Worm (Caenorhabditis elegans) whole organism, L3 larva: Measurements from ENCODE around the gene F14E5.8.

Experiments used
- ama-1 ChIP-seq: fragments of 150-350 bp; optimal IDR thresholded peaks from 2 replicates; lab custom pipeline; 2018
- ceh-16 ChIP-seq: sonication (generic microtip); optimal IDR thresholded peaks from 2 replicates; lab custom pipeline; 2017; ENCODE audit warnings: missing biosample characterization, missing genetic modification characterization
- ceh-82 ChIP-seq: fragments of 150-350 bp; optimal IDR thresholded peaks from 2 replicates; lab custom pipeline; 2014; ENCODE audit warnings: missing biosample characterization, missing genetic modification characterization
- daf-12 ChIP-seq: fragments of 150-350 bp; optimal IDR thresholded peaks from 2 replicates; lab custom pipeline; 2014; ENCODE audit warnings: missing biosample characterization, missing genetic modification reagents, missing genetic modification characterization
- egl-27 ChIP-seq: sonication (generic microtip); optimal IDR thresholded peaks from 4 replicates; lab custom pipeline; 2017; ENCODE audit warnings: missing biosample characterization, missing genetic modification reagents, missing genetic modification characterization
- egl-5 ChIP-seq: fragments of 150-350 bp; optimal IDR thresholded peaks from 2 replicates; lab custom pipeline; 2017; ENCODE audit warnings: missing biosample characterization, missing genetic modification reagents, missing genetic modification characterization, inconsistent platforms
- fkh-10 ChIP-seq: sonication (generic microtip); optimal IDR thresholded peaks from 2 replicates; lab custom pipeline; 2017; ENCODE audit warnings: missing biosample characterization, missing genetic modification reagents, missing genetic modification characterization
- hmg-11 ChIP-seq: sonication (generic microtip); optimal IDR thresholded peaks from 2 replicates; lab custom pipeline; 2016; ENCODE audit warnings: missing genetic modification characterization, missing compliant biosample characterization
- jun-1 ChIP-seq: fragments of 150-350 bp; optimal IDR thresholded peaks from 2 replicates; lab custom pipeline; 2014; ENCODE audit warnings: missing biosample characterization, missing genetic modification reagents, missing genetic modification characterization
- lin-39 ChIP-seq: fragments of 150-350 bp; optimal IDR thresholded peaks from 2 replicates; lab custom pipeline; 2018; ENCODE audit warnings: missing biosample characterization, missing genetic modification reagents, missing genetic modification characterization
- nhr-28 ChIP-seq: fragments of 150-350 bp; optimal IDR thresholded peaks from 2 replicates; lab custom pipeline; 2014; ENCODE audit warnings: missing biosample characterization, missing genetic modification characterization
- nhr-43 ChIP-seq: sonication (generic microtip); optimal IDR thresholded peaks from 2 replicates; lab custom pipeline; 2016; ENCODE audit warnings: mild to moderate bottlenecking, missing genetic modification characterization, missing compliant biosample characterization; ENCODE audit not compliant: poor library complexity, severe bottlenecking
- tbx-2 ChIP-seq: sonication (generic microtip); optimal IDR thresholded peaks from 2 replicates; lab custom pipeline; 2016; ENCODE audit warnings: mild to moderate bottlenecking, missing genetic modification characterization, missing compliant biosample characterization

F14E5.8 gene

DNA sequence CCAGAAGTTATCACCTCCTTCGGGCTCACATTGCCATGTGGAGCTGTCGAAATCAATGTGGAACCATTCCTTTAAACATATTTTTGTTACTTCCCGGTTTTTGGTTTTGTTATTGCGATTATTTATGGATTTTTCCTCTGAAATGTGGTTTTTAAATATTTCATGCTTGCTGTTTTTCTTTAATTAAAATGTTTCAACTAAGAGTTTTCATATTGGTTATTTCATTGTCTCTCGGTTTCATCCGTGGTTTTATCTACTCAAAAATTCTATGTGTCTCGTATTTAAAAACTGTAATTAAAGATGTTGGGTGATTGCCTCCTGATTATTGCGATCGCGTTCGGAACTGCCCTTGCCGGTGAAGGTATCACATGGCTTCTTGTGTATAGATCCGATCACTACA, 47.0 kb downstream of the F14E5.8 start, which contains the start of gene F22B5.10:
F22B5.10 (plus strand) TSS at position 301 of the 400 bp plus-strand sequence.
- TF ChIP-seq daf-12 (tag; lab: Kevin White, UChicago) (no peak), ama-1 (lab: Kevin White, UChicago) (peak; percentile 8)

DNA sequence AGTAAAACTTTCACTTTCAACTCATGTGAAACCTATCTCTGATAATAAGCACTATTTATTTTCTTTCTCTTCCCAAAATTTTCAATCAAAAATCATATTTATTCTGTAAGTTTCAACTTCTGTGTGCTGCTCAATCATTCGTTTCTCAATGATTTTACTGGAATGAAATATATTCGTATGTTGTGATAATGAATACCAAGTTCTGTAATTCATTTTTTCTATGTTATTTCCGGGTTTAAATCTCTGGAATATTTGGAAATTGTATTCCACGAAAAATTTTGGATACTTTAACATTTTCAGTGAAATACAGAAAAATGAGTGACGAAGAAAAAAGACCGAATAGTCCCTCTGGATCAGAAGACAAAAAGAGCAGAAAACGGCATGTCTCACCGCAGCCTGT, 47.9 kb downstream of the F14E5.8 start, which contains the start of gene M05D6.2:
M05D6.2 (plus strand) TSS at position 301 of the 400 bp plus-strand sequence.
- TF ChIP-seq fkh-10 (GFP tag; lab: Kevin White, UChicago) = no peak
- TF ChIP-seq egl-5 (tag; lab: Kevin White, UChicago) = no peak
- no peak for TF ChIP-seq ama-1 (lab: Kevin White, UChicago)
- no peak for TF ChIP-seq lin-39 (tag; lab: Kevin White, UChicago)

DNA sequence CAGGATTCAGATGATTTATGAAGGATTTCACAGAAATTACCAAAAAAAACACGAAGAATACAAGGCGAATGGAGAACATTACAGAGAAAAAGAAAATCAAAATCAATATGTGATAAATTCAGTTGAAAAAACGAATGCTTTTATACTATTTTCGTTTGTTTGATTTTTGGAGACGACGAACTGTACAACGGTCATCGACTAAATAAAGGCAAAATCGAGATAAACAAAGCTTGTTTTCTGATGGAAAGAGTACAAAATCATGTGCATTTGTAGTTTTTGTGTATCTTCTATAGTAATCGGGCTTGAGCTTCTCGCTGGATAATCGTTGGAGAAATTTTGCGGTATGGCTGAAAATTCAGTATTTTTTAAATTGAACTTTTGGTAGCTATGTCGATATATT, 51.2 kb downstream of the F14E5.8 start, which contains the start of gene M05D6.8:
M05D6.8 (minus strand) TSS at position 101 of the 400 bp plus-strand sequence.
- no peak for TF ChIP-seq hmg-11 (tag; lab: Kevin White, UChicago)
- no peak for TF ChIP-seq ceh-16 (tag; lab: Kevin White, UChicago)
- no peak for TF ChIP-seq egl-27 (tag; lab: Kevin White, UChicago)
- no peak for TF ChIP-seq ceh-82 (tag; lab: Kevin White, UChicago)
- TF ChIP-seq nhr-43 (tag; lab: Kevin White, UChicago) = no peak
- no peak for TF ChIP-seq jun-1 (tag; lab: Kevin White, UChicago)
- TF ChIP-seq fkh-10 (GFP tag; lab: Kevin White, UChicago) = no peak
- no peak for TF ChIP-seq tbx-2 (tag; lab: Kevin White, UChicago)
- no peak for TF ChIP-seq nhr-28 (tag; lab: Kevin White, UChicago)
